Fruit fly (Drosophila melanogaster) S2 (cell line): ENCODE measurements around the gene tomboy20.

Experiments
- CG8478 ChIP-seq: fragments of >200 bp; optimal IDR thresholded peaks from 2 replicates; lab custom pipeline; 2018
- CTCF ChIP-seq, 2 experiments: fragments of >200 bp; optimal IDR thresholded peaks; 2 replicates each; lab custom pipeline; 2018

- TF ChIP-seq CTCF (optimal IDR thresholded peaks at IDR 0.05; lab: Kevin White, UChicago) (no peak), CG8478 (lab: Kevin White, UChicago) (no peak)
Measured at dm6 chr3R:10759348-10759847, 23.6 kb upstream of the tomboy20 start, which contains the start of gene CG31272.
